Fruit fly (Drosophila melanogaster) whole organism, adult: ENCODE data around the gene Aldh7A1.

Experiments used
- CG11617 ChIP-seq: fragments of 200-800 bp; sonication (Bioruptor generic); optimal IDR thresholded peaks from 2 replicates; lab custom pipeline; 2017; ENCODE audit warnings: mild to moderate bottlenecking, missing biosample characterization, missing genetic modification reagents, missing genetic modification characterization
- CG12768 ChIP-seq: fragments of 200-800 bp; sonication (Bioruptor generic); optimal IDR thresholded peaks from 2 replicates; lab custom pipeline; 2017; ENCODE audit warnings: missing biosample characterization, missing genetic modification characterization, mild to moderate bottlenecking, moderate library complexity, missing genetic modification reagents
- CG14711 ChIP-seq: fragments of 200-800 bp; sonication (Bioruptor generic); optimal IDR thresholded peaks from 2 replicates; lab custom pipeline; 2018; ENCODE audit warnings: missing biosample characterization, mild to moderate bottlenecking, missing genetic modification characterization, moderate library complexity
- CG1620 ChIP-seq: fragments of 200-800 bp; sonication (Bioruptor generic); optimal IDR thresholded peaks from 2 replicates; lab custom pipeline; 2016; ENCODE audit warnings: missing biosample characterization, missing genetic modification characterization
- CG33017 ChIP-seq: fragments of 200-800 bp; sonication (Bioruptor generic); optimal IDR thresholded peaks from 2 replicates; lab custom pipeline; 2018; ENCODE audit warnings: missing biosample characterization, mild to moderate bottlenecking, missing genetic modification characterization, moderate library complexity
- CG5204 ChIP-seq: fragments of 200-800 bp; sonication (Bioruptor generic); optimal IDR thresholded peaks from 2 replicates; lab custom pipeline; 2016; ENCODE audit warnings: missing biosample characterization, missing genetic modification characterization
- CG7045 ChIP-seq: fragments of 200-800 bp; sonication (Bioruptor generic); optimal IDR thresholded peaks from 2 replicates; lab custom pipeline; 2017; ENCODE audit warnings: missing biosample characterization, mild to moderate bottlenecking, missing genetic modification characterization
- CG7101 ChIP-seq: fragments of 200-800 bp; sonication (Bioruptor generic); optimal IDR thresholded peaks from 2 replicates; lab custom pipeline; 2018; ENCODE audit warnings: missing biosample characterization, mild to moderate bottlenecking, missing genetic modification characterization, moderate library complexity
- Clk ChIP-seq: fragments of 200-800 bp; sonication (Bioruptor generic); optimal IDR thresholded peaks from 2 replicates; lab custom pipeline; 2017; ENCODE audit warnings: missing biosample characterization, missing genetic modification characterization
- Crg-1 ChIP-seq: fragments of 200-800 bp; sonication (Bioruptor generic); optimal IDR thresholded peaks from 2 replicates; lab custom pipeline; 2016; ENCODE audit warnings: missing biosample characterization, missing genetic modification characterization
- Hr96 ChIP-seq: fragments of 200-800 bp; sonication (Bioruptor generic); optimal IDR thresholded peaks from 2 replicates; lab custom pipeline; 2016; ENCODE audit warnings: missing biosample characterization, missing genetic modification characterization
- Mnt ChIP-seq: fragments of 200-800 bp; sonication (Bioruptor generic); optimal IDR thresholded peaks from 2 replicates; lab custom pipeline; 2016; ENCODE audit warnings: missing biosample characterization, mild to moderate bottlenecking, missing genetic modification characterization
- bab1 ChIP-seq: fragments of 200-800 bp; sonication (Bioruptor generic); optimal IDR thresholded peaks from 3 replicates; lab custom pipeline; 2019; ENCODE audit warnings: missing biosample characterization, mild to moderate bottlenecking, missing genetic modification characterization, moderate library complexity
- cic ChIP-seq: fragments of 200-800 bp; sonication (Bioruptor generic); optimal IDR thresholded peaks from 2 replicates; lab custom pipeline; 2017; ENCODE audit warnings: missing biosample characterization, mild to moderate bottlenecking, missing genetic modification characterization, moderate library complexity
- cnc ChIP-seq, 2 experiments: fragments of >200 bp; optimal IDR thresholded peaks; 2 replicates each; lab custom pipeline; 2017
- kay ChIP-seq: fragments of 200-800 bp; sonication (Bioruptor generic); peaks from one replicate; lab custom pipeline; 2016; ENCODE audit warnings: missing biosample characterization, missing genetic modification characterization, borderline replicate concordance
- ovo ChIP-seq: fragments of 200-800 bp; sonication (Bioruptor generic); optimal IDR thresholded peaks from 2 replicates; lab custom pipeline; 2016; ENCODE audit warnings: missing biosample characterization, missing genetic modification characterization
- pad ChIP-seq: fragments of 200-800 bp; sonication (Bioruptor generic); optimal IDR thresholded peaks from 3 replicates; lab custom pipeline; 2017; ENCODE audit warnings: missing biosample characterization, missing genetic modification characterization, mild to moderate bottlenecking, moderate library complexity, missing genetic modification reagents
- tj ChIP-seq: fragments of 200-800 bp; sonication (Bioruptor generic); optimal IDR thresholded peaks from 3 replicates; lab custom pipeline; 2017; ENCODE audit warnings: missing biosample characterization, mild to moderate bottlenecking, missing genetic modification characterization, moderate library complexity
- toe ChIP-seq: fragments of 200-800 bp; sonication (Bioruptor generic); optimal IDR thresholded peaks from 2 replicates; lab custom pipeline; 2016; ENCODE audit warnings: missing biosample characterization, missing genetic modification characterization

The Aldh7A1 gene

dm6 chr3L:19229491-19229890 lies 39.2 kb downstream of the Aldh7A1 start:
- TF ChIP-seq tj (no peak), Crg-1 (GFP tag; lab: Kevin White, UChicago) (no peak), kay (GFP tag; lab: Kevin White, UChicago) (no peak), CG7045 (GFP tag; lab: Kevin White, UChicago) (no peak), CG33017 (tag; lab: Kevin White, UChicago) (no peak), pad (no peak), toe (no peak), ovo (no peak), CG14711 (tag; lab: Kevin White, UChicago) (no peak), Clk (no peak), CG7101 (tag; lab: Kevin White, UChicago) (no peak), Hr96 (GFP tag; lab: Kevin White, UChicago) (no peak), CG1620 (GFP tag; lab: Kevin White, UChicago) (no peak), CG12768 (no peak)

- no peak for TF ChIP-seq tj
- TF ChIP-seq CG5204 (GFP tag; lab: Kevin White, UChicago), result no peak
- TF ChIP-seq CG12768, result no peak
- TF ChIP-seq Crg-1 (GFP tag; lab: Kevin White, UChicago), result no peak
- no peak for TF ChIP-seq Mnt (GFP tag; lab: Kevin White, UChicago)
- peak; percentile 12 for TF ChIP-seq kay (GFP tag; lab: Kevin White, UChicago)
- TF ChIP-seq Clk, result no peak
- TF ChIP-seq CG14711 (tag; lab: Kevin White, UChicago), result no peak
Measured at dm6 chr3L:19228857-19229398, 39.8 kb downstream of the Aldh7A1 start.

dm6 chr3L:19228371-19228817 lies 40.3 kb downstream of the Aldh7A1 start:
- TF ChIP-seq CG14711 (tag; lab: Kevin White, UChicago) (no peak), cnc (optimal IDR thresholded peaks at IDR 0.05; lab: Kevin White, UChicago) (no peak), pad (no peak), cic (no peak), CG11617 (GFP tag; lab: Kevin White, UChicago) (no peak), CG7101 (tag; lab: Kevin White, UChicago) (no peak), Clk (no peak), ovo (no peak), CG12768 (no peak), Hr96 (GFP tag; lab: Kevin White, UChicago) (no peak), CG33017 (tag; lab: Kevin White, UChicago) (no peak), Mnt (GFP tag; lab: Kevin White, UChicago) (no peak), CG7045 (GFP tag; lab: Kevin White, UChicago) (no peak), bab1 (GFP tag; lab: Kevin White, UChicago) (no peak), toe (no peak)

dm6 chr3L:19225687-19226086 lies 43.0 kb downstream of the Aldh7A1 start:
- TF ChIP-seq CG5204 (GFP tag; lab: Kevin White, UChicago) (no peak), CG12768 (no peak), kay (GFP tag; lab: Kevin White, UChicago) (no peak), CG11617 (GFP tag; lab: Kevin White, UChicago) (no peak), CG1620 (GFP tag; lab: Kevin White, UChicago) (no peak), toe (no peak), Crg-1 (GFP tag; lab: Kevin White, UChicago) (no peak), ovo (no peak), Hr96 (GFP tag; lab: Kevin White, UChicago) (no peak), cic (no peak), CG33017 (tag; lab: Kevin White, UChicago) (no peak), CG14711 (tag; lab: Kevin White, UChicago) (no peak), bab1 (GFP tag; lab: Kevin White, UChicago) (no peak)

dm6 chr3L:19221455-19221854 lies 47.3 kb downstream of the Aldh7A1 start:
- no peak for TF ChIP-seq CG7045 (GFP tag; lab: Kevin White, UChicago)
- no peak for TF ChIP-seq CG33017 (tag; lab: Kevin White, UChicago)
- peak; percentile 24 for TF ChIP-seq tj
- no peak for TF ChIP-seq cic
